Fruit fly (Drosophila melanogaster) whole organism, embryonic: ENCODE results near the gene CG8236.

Experiments
- B-H1 ChIP-seq: fragments of 200-800 bp; sonication (Bioruptor generic); IDR thresholded peaks from 3 replicates; pipeline ENCODE4 v1.3.6; 2022; ENCODE audit warnings: missing biosample characterization, missing genetic modification characterization
- CG10274 ChIP-seq: fragments of 200-800 bp; sonication (Bioruptor generic); optimal IDR thresholded peaks from 3 replicates; lab custom pipeline; 2017; ENCODE audit warnings: missing biosample characterization, mild to moderate bottlenecking, missing genetic modification characterization
- CG11504 ChIP-seq: fragments of 200-800 bp; sonication (Bioruptor generic); optimal IDR thresholded peaks from 3 replicates; lab custom pipeline; 2019; ENCODE audit warnings: missing biosample characterization, mild to moderate bottlenecking, missing genetic modification characterization, moderate library complexity
- CG12155 ChIP-seq: fragments of 200-800 bp; sonication (Bioruptor generic); optimal IDR thresholded peaks from 3 replicates; lab custom pipeline; 2016; ENCODE audit warnings: missing biosample characterization, missing genetic modification characterization
- CG14014 ChIP-seq: fragments of 200-800 bp; sonication (Bioruptor generic); IDR thresholded peaks from 2 replicates; pipeline ENCODE4 v1.3.6; 2022; ENCODE audit warnings: missing biosample characterization, missing genetic modification characterization
- CG14050 ChIP-seq: fragments of 200-800 bp; sonication (Bioruptor generic); IDR thresholded peaks from 3 replicates; pipeline ENCODE4 v1.3.6; 2022; ENCODE audit warnings: missing biosample characterization, missing genetic modification characterization
- CG17186 ChIP-seq: fragments of 200-800 bp; sonication (Bioruptor generic); optimal IDR thresholded peaks from 3 replicates; lab custom pipeline; 2017; ENCODE audit warnings: missing biosample characterization, missing genetic modification reagents, missing genetic modification characterization
- CG30020 ChIP-seq: fragments of 200-800 bp; optimal IDR thresholded peaks from 2 replicates; lab custom pipeline; 2019; ENCODE audit warnings: missing biosample characterization, mild to moderate bottlenecking, missing genetic modification characterization, moderate library complexity
- CG31224 ChIP-seq: fragments of 200-800 bp; sonication (Bioruptor generic); IDR thresholded peaks from 2 replicates; pipeline ENCODE4 v1.3.6; 2022; ENCODE audit warnings: missing biosample characterization, missing genetic modification characterization
- CG4360 ChIP-seq: fragments of 200-800 bp; sonication (Bioruptor generic); IDR thresholded peaks from 2 replicates; pipeline ENCODE4 v1.3.6; 2022; ENCODE audit warnings: missing biosample characterization, missing genetic modification characterization
- CG4854 ChIP-seq: fragments of 200-800 bp; sonication (Bioruptor generic); optimal IDR thresholded peaks from 2 replicates; lab custom pipeline; 2016; ENCODE audit warnings: missing biosample characterization, missing genetic modification characterization, inconsistent platforms
- CG6175 ChIP-seq: fragments of 200-800 bp; sonication (Bioruptor generic); IDR thresholded peaks from 3 replicates; pipeline ENCODE4 v1.3.6; 2022; ENCODE audit warnings: missing biosample characterization, missing genetic modification characterization
- CG7556 ChIP-seq: fragments of 200-800 bp; sonication (Bioruptor generic); optimal IDR thresholded peaks from 2 replicates; lab custom pipeline; 2017; ENCODE audit warnings: missing biosample characterization, mild to moderate bottlenecking, missing genetic modification characterization
- CG7745 ChIP-seq: fragments of 200-800 bp; sonication (Bioruptor generic); optimal IDR thresholded peaks from 2 replicates; lab custom pipeline; 2018; ENCODE audit warnings: missing biosample characterization, mild to moderate bottlenecking, missing genetic modification characterization, moderate library complexity
- CG7987 ChIP-seq: fragments of 200-800 bp; sonication (Bioruptor generic); optimal IDR thresholded peaks from 2 replicates; lab custom pipeline; 2018; ENCODE audit warnings: missing biosample characterization, mild to moderate bottlenecking, missing genetic modification characterization, moderate library complexity
- CG9609 ChIP-seq: fragments of 200-800 bp; sonication (Bioruptor generic); optimal IDR thresholded peaks from 3 replicates; lab custom pipeline; 2016; ENCODE audit warnings: missing biosample characterization, missing genetic modification characterization
- D19B ChIP-seq: fragments of 200-800 bp; sonication (Bioruptor generic); optimal IDR thresholded peaks from 2 replicates; lab custom pipeline; 2017; ENCODE audit warnings: missing biosample characterization, mild to moderate bottlenecking, missing genetic modification characterization
- E2f2 ChIP-seq: fragments of 200-800 bp; sonication (Bioruptor generic); IDR thresholded peaks from 2 replicates; pipeline ENCODE4 v1.3.6; 2022; ENCODE audit warnings: missing biosample characterization, missing genetic modification characterization
- HLH3B ChIP-seq: fragments of 200-800 bp; sonication (Bioruptor generic); IDR thresholded peaks from 2 replicates; pipeline ENCODE4 v1.3.6; 2022; ENCODE audit warnings: missing biosample characterization, missing genetic modification characterization
- Hey ChIP-seq: fragments of 200-800 bp; sonication (Bioruptor generic); optimal IDR thresholded peaks from 3 replicates; lab custom pipeline; 2018; ENCODE audit warnings: missing biosample characterization, mild to moderate bottlenecking, missing genetic modification characterization
- Kr ChIP-seq: fragments of 200-800 bp; sonication (Bioruptor generic); optimal IDR thresholded peaks from 2 replicates; lab custom pipeline; 2017; ENCODE audit warnings: missing biosample characterization, mild to moderate bottlenecking, missing genetic modification characterization
- MBD-R2 ChIP-seq: fragments of 200-800 bp; sonication (Bioruptor generic); IDR thresholded peaks from 2 replicates; pipeline ENCODE4 v1.3.6; 2022; ENCODE audit warnings: missing biosample characterization, missing genetic modification characterization
- Mad ChIP-seq: fragments of 200-800 bp; sonication (Bioruptor generic); optimal IDR thresholded peaks from 2 replicates; lab custom pipeline; 2016; ENCODE audit warnings: missing biosample characterization, missing genetic modification characterization
- Med ChIP-seq: fragments of 200-800 bp; sonication (Bioruptor generic); peaks from one replicate; lab custom pipeline; 2016; ENCODE audit warnings: missing biosample characterization, missing genetic modification characterization, mild to moderate bottlenecking, inconsistent platforms, moderate library complexity
- NC2β ChIP-seq: fragments of 200-800 bp; sonication (Bioruptor generic); optimal IDR thresholded peaks from 2 replicates; lab custom pipeline; 2016; ENCODE audit warnings: missing biosample characterization, missing genetic modification characterization
- Nf-YC ChIP-seq: fragments of 200-800 bp; optimal IDR thresholded peaks from 3 replicates; lab custom pipeline; 2019; ENCODE audit warnings: missing biosample characterization, mild to moderate bottlenecking, missing genetic modification characterization, moderate library complexity
- Ravus ChIP-seq: fragments of 200-800 bp; sonication (Bioruptor generic); IDR thresholded peaks from 2 replicates; pipeline ENCODE4 v1.3.6; 2022; ENCODE audit warnings: missing biosample characterization, missing genetic modification characterization
- Rx ChIP-seq: fragments of 200-800 bp; sonication (Bioruptor generic); IDR thresholded peaks from 2 replicates; pipeline ENCODE4 v1.3.6; 2022; ENCODE audit warnings: missing biosample characterization, missing genetic modification characterization
- Side ChIP-seq: fragments of 200-800 bp; sonication (Bioruptor generic); optimal IDR thresholded peaks from 2 replicates; lab custom pipeline; 2016; ENCODE audit warnings: missing biosample characterization, missing genetic modification characterization
- YL-1 ChIP-seq: fragments of 200-800 bp; sonication (Bioruptor generic); optimal IDR thresholded peaks from 3 replicates; lab custom pipeline; 2017; ENCODE audit warnings: missing biosample characterization, mild to moderate bottlenecking, missing genetic modification characterization
- ara ChIP-seq: fragments of 200-800 bp; sonication (Bioruptor generic); IDR thresholded peaks from 2 replicates; pipeline ENCODE4 v1.3.6; 2022; ENCODE audit warnings: missing biosample characterization, missing genetic modification characterization
- ash1 ChIP-seq: fragments of 200-800 bp; sonication (Bioruptor generic); optimal IDR thresholded peaks from 2 replicates; lab custom pipeline; 2018; ENCODE audit warnings: missing biosample characterization, mild to moderate bottlenecking, missing genetic modification characterization
- corto ChIP-seq: fragments of 200-800 bp; sonication (Bioruptor generic); optimal IDR thresholded peaks from 2 replicates; lab custom pipeline; 2016; ENCODE audit warnings: missing biosample characterization, mild to moderate bottlenecking, missing genetic modification characterization, moderate library complexity
- crol ChIP-seq: fragments of 200-800 bp; sonication (Bioruptor generic); IDR thresholded peaks from 2 replicates; pipeline ENCODE4 v1.3.6; 2022; ENCODE audit warnings: missing biosample characterization, missing genetic modification characterization
- cwo ChIP-seq: fragments of 200-800 bp; sonication (Bioruptor generic); optimal IDR thresholded peaks from 3 replicates; lab custom pipeline; 2017; ENCODE audit warnings: missing biosample characterization, missing genetic modification characterization, mild to moderate bottlenecking, moderate library complexity, missing genetic modification reagents
- dmrt11E ChIP-seq: fragments of 200-800 bp; sonication (Bioruptor generic); optimal IDR thresholded peaks from 3 replicates; lab custom pipeline; 2018; ENCODE audit warnings: missing biosample characterization, mild to moderate bottlenecking, missing genetic modification characterization, moderate library complexity
- eyg ChIP-seq: fragments of 200-800 bp; sonication (Bioruptor generic); optimal IDR thresholded peaks from 3 replicates; lab custom pipeline; 2016; ENCODE audit warnings: missing biosample characterization, missing genetic modification characterization
- ham ChIP-seq: fragments of 200-800 bp; sonication (Bioruptor generic); IDR thresholded peaks from 2 replicates; pipeline ENCODE4 v1.3.6; 2022; ENCODE audit warnings: missing biosample characterization, missing genetic modification characterization
- kah ChIP-seq: fragments of 200-800 bp; sonication (Bioruptor generic); optimal IDR thresholded peaks from 2 replicates; lab custom pipeline; 2018; ENCODE audit warnings: missing biosample characterization, mild to moderate bottlenecking, missing genetic modification characterization
- lmd ChIP-seq: fragments of 200-800 bp; sonication (Bioruptor generic); IDR thresholded peaks from 2 replicates; pipeline ENCODE4 v1.3.6; 2022; ENCODE audit warnings: missing biosample characterization, missing genetic modification characterization
- org-1 ChIP-seq: fragments of 200-800 bp; sonication (Bioruptor generic); optimal IDR thresholded peaks from 2 replicates; lab custom pipeline; 2017; ENCODE audit warnings: missing biosample characterization, missing genetic modification characterization
- pum ChIP-seq: fragments of 200-800 bp; sonication (Bioruptor generic); optimal IDR thresholded peaks from 2 replicates; lab custom pipeline; 2016; ENCODE audit warnings: missing biosample characterization, missing genetic modification characterization
- pzg ChIP-seq: fragments of 200-800 bp; sonication (Bioruptor generic); optimal IDR thresholded peaks from 3 replicates; lab custom pipeline; 2018; ENCODE audit warnings: missing biosample characterization, mild to moderate bottlenecking, missing genetic modification characterization, moderate library complexity
- ranshi ChIP-seq: fragments of 200-800 bp; sonication (Bioruptor generic); IDR thresholded peaks from 2 replicates; pipeline ENCODE4 v1.3.6; 2022; ENCODE audit warnings: missing biosample characterization, missing genetic modification characterization
- seq ChIP-seq: fragments of 200-800 bp; sonication (Bioruptor generic); IDR thresholded peaks from 2 replicates; pipeline ENCODE4 v1.3.6; 2022; ENCODE audit warnings: missing biosample characterization, missing genetic modification characterization
- shn ChIP-seq: fragments of 200-800 bp; sonication (Bioruptor generic); optimal IDR thresholded peaks from 3 replicates; lab custom pipeline; 2016; ENCODE audit warnings: missing biosample characterization, missing genetic modification characterization
- tgo ChIP-seq: fragments of 200-800 bp; sonication (Bioruptor generic); IDR thresholded peaks from 3 replicates; pipeline ENCODE4 v1.3.6; 2022; ENCODE audit warnings: missing biosample characterization, missing genetic modification characterization
- tin ChIP-seq: fragments of 200-800 bp; sonication (Bioruptor generic); optimal IDR thresholded peaks from 3 replicates; lab custom pipeline; 2016; ENCODE audit warnings: missing biosample characterization, missing genetic modification characterization
- tio ChIP-seq: fragments of 200-800 bp; sonication (Bioruptor generic); optimal IDR thresholded peaks from 2 replicates; lab custom pipeline; 2017; ENCODE audit warnings: missing biosample characterization, missing genetic modification characterization, inconsistent platforms
- toy ChIP-seq: fragments of 200-800 bp; sonication (Bioruptor generic); IDR thresholded peaks from 2 replicates; pipeline ENCODE4 v1.3.6; 2022; ENCODE audit warnings: missing biosample characterization, missing genetic modification characterization
- twi ChIP-seq: fragments of 200-800 bp; optimal IDR thresholded peaks from 2 replicates; lab custom pipeline; 2019; ENCODE audit warnings: missing biosample characterization, mild to moderate bottlenecking, missing genetic modification characterization, moderate library complexity

CG8236 gene

DNA sequence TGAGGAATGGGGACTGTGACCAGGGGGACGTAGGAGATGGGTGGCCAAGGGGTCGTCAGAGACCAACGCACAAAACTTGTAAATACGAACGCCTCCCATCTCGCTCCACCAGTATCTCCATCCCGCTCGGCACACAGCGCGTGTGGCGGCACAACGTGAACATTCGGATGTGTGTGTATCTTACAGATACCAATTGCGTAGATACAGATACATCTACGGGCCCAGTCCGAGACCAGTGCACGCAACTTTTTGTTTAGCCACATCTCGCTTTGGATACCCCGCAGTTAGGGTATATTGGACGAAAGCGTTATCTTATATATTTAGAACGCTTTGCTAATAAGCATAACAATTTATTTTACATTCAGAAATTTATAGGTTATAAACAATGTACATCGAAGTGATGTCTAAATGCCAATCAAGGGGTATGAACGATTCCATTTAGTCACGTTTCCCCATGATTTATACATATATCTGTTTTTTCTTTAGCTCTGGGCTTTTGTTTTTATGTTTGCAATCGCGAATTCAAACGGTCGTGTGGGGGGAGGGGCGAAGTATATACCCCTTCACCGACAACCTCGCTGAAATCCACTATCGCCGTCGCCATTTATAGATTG, 42.2 kb downstream of the CG8236 start (continued):
- TF ChIP-seq tio (peak; percentile 99), MBD-R2 (GFP tag; lab: Robert Waterston, UW) (peak; percentile 99), CG7987 (GFP tag; lab: Kevin White, UChicago) (peak; percentile 97), CG4360 (GFP tag; lab: Robert Waterston, UW) (peak; percentile 80), B-H1 (peak; percentile 98), CG10274 (peak; percentile 95), Nf-YC (peak; percentile 88), CG6175 (GFP tag; lab: Robert Waterston, UW) (peak; percentile 97), toy (peak; percentile 97), ham (GFP tag; lab: Robert Waterston, UW) (peak; percentile 97), Side (GFP tag; lab: Kevin White, UChicago) (peak; percentile 99), D19B (GFP tag; lab: Kevin White, UChicago) (peak; percentile 100), HLH3B (GFP tag; lab: Robert Waterston, UW) (peak; percentile 99), CG7745 (peak; percentile 89), corto (GFP tag; lab: Kevin White, UChicago) (peak; percentile 97), lmd (GFP tag; lab: Robert Waterston, UW) (peak; percentile 99), tgo (GFP tag; lab: Robert Waterston, UW) (peak; percentile 99), Kr (GFP tag; lab: Kevin White, UChicago) (peak; percentile 31), CG11504 (peak; percentile 99), ara (GFP tag; lab: Robert Waterston, UW) (peak; percentile 98), YL-1 (peak; percentile 95), ash1 (peak; percentile 94), CG7556 (GFP tag; lab: Kevin White, UChicago) (peak; percentile 98), twi (tag; lab: Kevin White, UChicago) (peak; percentile 95), eyg (GFP tag; lab: Kevin White, UChicago) (peak; percentile 98), shn (GFP tag; lab: Kevin White, UChicago) (peak; percentile 97), CG30020 (tag; lab: Kevin White, UChicago) (peak; percentile 86), dmrt11E (peak; percentile 96), CG12155 (GFP tag; lab: Kevin White, UChicago) (peak; percentile 98), Med (peak; percentile 100), pum (peak; percentile 98), CG31224 (GFP tag; lab: Robert Waterston, UW) (peak; percentile 98), seq (GFP tag; lab: Robert Waterston, UW) (peak; percentile 99), CG4854 (GFP tag; lab: Kevin White, UChicago) (peak; percentile 98), pzg (GFP tag; lab: Kevin White, UChicago) (peak; percentile 41), NC2β (GFP tag; lab: Kevin White, UChicago) (peak; percentile 98), ranshi (GFP tag; lab: Robert Waterston, UW) (peak; percentile 99), Hey (tag; lab: Kevin White, UChicago) (peak; percentile 94), CG14050 (GFP tag; lab: Robert Waterston, UW) (peak; percentile 99), Rx (peak; percentile 98), CG9609 (GFP tag; lab: Kevin White, UChicago) (peak; percentile 98), CG17186 (GFP tag; lab: Kevin White, UChicago) (peak; percentile 87), crol (peak; percentile 97), tin (GFP tag; lab: Kevin White, UChicago) (peak; percentile 99), Mad (GFP tag; lab: Kevin White, UChicago) (peak; percentile 99), org-1 (GFP tag; lab: Kevin White, UChicago) (peak; percentile 98), E2f2 (peak; percentile 88), kah (peak; percentile 97), CG14014 (peak; percentile 99), Ravus (peak; percentile 98), cwo (peak; percentile 98)
